Worm (Caenorhabditis elegans) whole organism, L1 larva: Measurements from ENCODE around the gene lgc-15.

Experiments
- blmp-1 ChIP-seq: fragments of 150-350 bp; optimal IDR thresholded peaks from 2 replicates; lab custom pipeline; 2014; ENCODE audit warnings: missing biosample characterization, missing genetic modification characterization
- ceh-88 ChIP-seq: fragments of 200-800 bp; sonication (Bioruptor generic); IDR thresholded peaks from 2 replicates; pipeline ENCODE4 v1.3.6; 2022; ENCODE audit warnings: missing genetic modification characterization, missing compliant biosample characterization
- dsc-1 ChIP-seq: sonication (generic microtip); optimal IDR thresholded peaks from 2 replicates; lab custom pipeline; 2016; ENCODE audit warnings: mild to moderate bottlenecking, missing genetic modification characterization, missing compliant biosample characterization
- fkh-4 ChIP-seq: sonication (generic microtip); optimal IDR thresholded peaks from 2 replicates; lab custom pipeline; 2016; ENCODE audit warnings: missing compliant biosample characterization, missing genetic modification characterization, borderline replicate concordance
- grh-1 ChIP-seq: fragments of 200-800 bp; sonication (Bioruptor generic); IDR thresholded peaks from 2 replicates; pipeline ENCODE4 v1.3.6; 2022; ENCODE audit warnings: missing genetic modification reagents, missing genetic modification characterization, missing compliant biosample characterization
- lin-14 ChIP-seq: fragments of 200-800 bp; sonication (Bioruptor generic); optimal IDR thresholded peaks from 2 replicates; lab custom pipeline; 2018; ENCODE audit warnings: mild to moderate bottlenecking, missing genetic modification characterization, moderate library complexity, missing compliant biosample characterization
- lsy-2 ChIP-seq, 2 experiments: fragments of 150-350 bp; optimal IDR thresholded peaks; 2 replicates each; lab custom pipeline; 2014; ENCODE audit warnings: missing biosample characterization in 2 of 2, missing genetic modification characterization in 2 of 2
- nhr-237 ChIP-seq: fragments of 150-350 bp; optimal IDR thresholded peaks from 2 replicates; lab custom pipeline; 2014; ENCODE audit warnings: missing biosample characterization, missing genetic modification characterization
- nhr-85 ChIP-seq: sonication (generic microtip); peaks from one replicate; lab custom pipeline; 2016; ENCODE audit warnings: missing genetic modification characterization, inconsistent platforms, missing compliant biosample characterization

lgc-15 gene

ce11 chrX:12164047-12164446, 49.9 kb downstream of the lgc-15 start:
- TF ChIP-seq grh-1 (GFP tag; lab: Robert Waterston, UW) (peak; percentile 87), ceh-88 (GFP tag; lab: Robert Waterston, UW) (no peak), lsy-2 (tag; optimal IDR thresholded peaks at IDR 0.05; lab: Kevin White, UChicago) (peak in 1 of 2 experiments; percentile 22), nhr-237 (tag; lab: Kevin White, UChicago) (no peak), lin-14 (peak; percentile 25), blmp-1 (tag; lab: Kevin White, UChicago) (peak; percentile 15), nhr-85 (peak; percentile 86)

- TF ChIP-seq dsc-1 (tag; lab: Kevin White, UChicago) (peak; percentile 30), fkh-4 (tag; lab: Kevin White, UChicago) (no peak)
Observed at ce11 chrX:12164943-12165342, 50.8 kb downstream of the lgc-15 start.
